Fruit fly (Drosophila melanogaster) whole organism, prepupa: ENCODE measurements around the gene CG15880.

Experiments used
- Blimp-1 ChIP-seq: fragments of 200-800 bp; sonication (Bioruptor generic); optimal IDR thresholded peaks from 3 replicates; lab custom pipeline; 2017; ENCODE audit warnings: missing biosample characterization, missing genetic modification characterization, mild to moderate bottlenecking, moderate library complexity, missing genetic modification reagents
- CG10631 ChIP-seq: fragments of 200-800 bp; sonication (Bioruptor generic); optimal IDR thresholded peaks from 2 replicates; lab custom pipeline; 2016; ENCODE audit warnings: missing biosample characterization, missing genetic modification characterization
- CG10669 ChIP-seq: fragments of 200-800 bp; sonication (Bioruptor generic); optimal IDR thresholded peaks from 3 replicates; lab custom pipeline; 2018; ENCODE audit warnings: missing biosample characterization, mild to moderate bottlenecking, missing genetic modification characterization, moderate library complexity
- CG11294 ChIP-seq: fragments of 200-800 bp; sonication (Bioruptor generic); IDR thresholded peaks from 2 replicates; pipeline ENCODE4 v1.3.6; 2022; ENCODE audit warnings: missing biosample characterization, missing genetic modification characterization
- CG11762 ChIP-seq: fragments of 200-800 bp; sonication (Bioruptor generic); optimal IDR thresholded peaks from 3 replicates; lab custom pipeline; 2016; ENCODE audit warnings: missing biosample characterization, missing genetic modification characterization; ENCODE audit not compliant: insufficient read depth
- CG11902 ChIP-seq: fragments of 200-800 bp; sonication (Bioruptor generic); optimal IDR thresholded peaks from 3 replicates; lab custom pipeline; 2016; ENCODE audit warnings: missing biosample characterization, missing genetic modification characterization
- CG15336 ChIP-seq: fragments of 200-800 bp; sonication (Bioruptor generic); IDR thresholded peaks from 2 replicates; pipeline ENCODE4 v1.3.6; 2022; ENCODE audit warnings: missing biosample characterization, missing genetic modification characterization
- CG16779 ChIP-seq: fragments of 200-800 bp; sonication (Bioruptor generic); optimal IDR thresholded peaks from 3 replicates; lab custom pipeline; 2017; ENCODE audit warnings: missing biosample characterization, mild to moderate bottlenecking, missing genetic modification characterization
- CG3032 ChIP-seq: fragments of 200-800 bp; optimal IDR thresholded peaks from 2 replicates; lab custom pipeline; 2019; ENCODE audit warnings: missing biosample characterization, mild to moderate bottlenecking, missing genetic modification characterization, moderate library complexity
- CG31627 ChIP-seq: fragments of 200-800 bp; sonication (Bioruptor generic); optimal IDR thresholded peaks from 3 replicates; lab custom pipeline; 2016; ENCODE audit warnings: missing biosample characterization, missing genetic modification characterization
- CG34406 ChIP-seq: fragments of 200-800 bp; sonication (Bioruptor generic); optimal IDR thresholded peaks from 3 replicates; lab custom pipeline; 2016; ENCODE audit warnings: missing biosample characterization, missing genetic modification characterization
- CG3919 ChIP-seq: fragments of 200-800 bp; sonication (Bioruptor generic); optimal IDR thresholded peaks from 3 replicates; lab custom pipeline; 2016; ENCODE audit warnings: missing biosample characterization, missing genetic modification characterization
- CG4318 ChIP-seq: fragments of 200-800 bp; sonication (Bioruptor generic); optimal IDR thresholded peaks from 3 replicates; lab custom pipeline; 2017; ENCODE audit warnings: missing biosample characterization, mild to moderate bottlenecking, missing genetic modification characterization
- CG6163 ChIP-seq: fragments of 200-800 bp; sonication (Bioruptor generic); IDR thresholded peaks from 3 replicates; pipeline ENCODE4 v1.3.6; 2022; ENCODE audit warnings: missing biosample characterization, missing genetic modification characterization
- CG6276 ChIP-seq: fragments of 200-800 bp; sonication (Bioruptor generic); optimal IDR thresholded peaks from 2 replicates; lab custom pipeline; 2017; ENCODE audit warnings: missing biosample characterization, mild to moderate bottlenecking, missing genetic modification characterization
- CG6808 ChIP-seq: fragments of 200-800 bp; sonication (Bioruptor generic); optimal IDR thresholded peaks from 3 replicates; lab custom pipeline; 2017; ENCODE audit warnings: missing biosample characterization, missing genetic modification characterization, mild to moderate bottlenecking, moderate library complexity, missing genetic modification reagents
- CG6854 ChIP-seq: fragments of 200-800 bp; sonication (Bioruptor generic); optimal IDR thresholded peaks from 2 replicates; lab custom pipeline; 2017; ENCODE audit warnings: missing biosample characterization, mild to moderate bottlenecking, missing genetic modification characterization
- CG7368 ChIP-seq: fragments of 200-800 bp; sonication (Bioruptor generic); optimal IDR thresholded peaks from 3 replicates; lab custom pipeline; 2016; ENCODE audit warnings: missing biosample characterization, missing genetic modification characterization
- CG8319 ChIP-seq: fragments of 200-800 bp; sonication (Bioruptor generic); optimal IDR thresholded peaks from 3 replicates; lab custom pipeline; 2016; ENCODE audit warnings: missing biosample characterization, missing genetic modification characterization
- CG8632 ChIP-seq: fragments of 200-800 bp; sonication (Bioruptor generic); optimal IDR thresholded peaks from 3 replicates; lab custom pipeline; 2016; ENCODE audit warnings: missing biosample characterization, missing genetic modification characterization
- CG9139 ChIP-seq: fragments of 200-800 bp; sonication (Bioruptor generic); optimal IDR thresholded peaks from 3 replicates; lab custom pipeline; 2017; ENCODE audit warnings: missing biosample characterization, mild to moderate bottlenecking, missing genetic modification characterization
- Eip75B ChIP-seq: fragments of 200-800 bp; sonication (Bioruptor generic); optimal IDR thresholded peaks from 3 replicates; lab custom pipeline; 2016; ENCODE audit warnings: missing biosample characterization, missing genetic modification characterization
- Ets21C ChIP-seq: fragments of 200-800 bp; sonication (Bioruptor generic); optimal IDR thresholded peaks from 3 replicates; lab custom pipeline; 2016; ENCODE audit warnings: missing biosample characterization, missing genetic modification characterization
- Gug ChIP-seq: fragments of 200-800 bp; sonication (Bioruptor generic); IDR thresholded peaks from 2 replicates; pipeline ENCODE4 v1.3.6; 2022; ENCODE audit warnings: missing biosample characterization, missing genetic modification characterization
- Hr38 ChIP-seq: sonication (Bioruptor generic); optimal IDR thresholded peaks from 2 replicates; lab custom pipeline; 2016; ENCODE audit warnings: missing biosample characterization, missing genetic modification characterization
- Hr39 ChIP-seq: fragments of 200-800 bp; sonication (Bioruptor generic); optimal IDR thresholded peaks from 2 replicates; lab custom pipeline; 2016; ENCODE audit warnings: missing biosample characterization, missing genetic modification characterization
- Lpt ChIP-seq: fragments of 200-800 bp; sonication (Bioruptor generic); optimal IDR thresholded peaks from 3 replicates; lab custom pipeline; 2016; ENCODE audit warnings: missing biosample characterization, missing genetic modification characterization
- OdsH ChIP-seq: fragments of 200-800 bp; sonication (Bioruptor generic); optimal IDR thresholded peaks from 3 replicates; lab custom pipeline; 2016; ENCODE audit warnings: missing biosample characterization, missing genetic modification characterization
- achi ChIP-seq: fragments of 200-800 bp; sonication (Bioruptor generic); optimal IDR thresholded peaks from 3 replicates; lab custom pipeline; 2016; ENCODE audit warnings: missing biosample characterization, missing genetic modification characterization
- acj6 ChIP-seq: fragments of 200-800 bp; sonication (Bioruptor generic); optimal IDR thresholded peaks from 3 replicates; lab custom pipeline; 2016; ENCODE audit warnings: missing biosample characterization, missing genetic modification characterization
- dsx ChIP-seq: fragments of 200-800 bp; optimal IDR thresholded peaks from 3 replicates; lab custom pipeline; 2019; ENCODE audit warnings: missing biosample characterization, mild to moderate bottlenecking, missing genetic modification characterization, moderate library complexity; ENCODE audit not compliant: poor library complexity, severe bottlenecking
- eg ChIP-seq: fragments of 200-800 bp; sonication (Bioruptor generic); IDR thresholded peaks from 3 replicates; pipeline ENCODE4 v1.3.6; 2022; ENCODE audit warnings: missing biosample characterization, missing genetic modification characterization
- esn ChIP-seq: fragments of 200-800 bp; sonication (Bioruptor generic); optimal IDR thresholded peaks from 2 replicates; lab custom pipeline; 2016; ENCODE audit warnings: missing biosample characterization, mild to moderate bottlenecking, missing genetic modification characterization, moderate library complexity
- fd59A ChIP-seq: fragments of 200-800 bp; sonication (Bioruptor generic); optimal IDR thresholded peaks from 2 replicates; lab custom pipeline; 2017; ENCODE audit warnings: missing biosample characterization, mild to moderate bottlenecking, missing genetic modification characterization, missing genetic modification reagents
- fd85E ChIP-seq: fragments of 200-800 bp; sonication (Bioruptor generic); optimal IDR thresholded peaks from 3 replicates; lab custom pipeline; 2016; ENCODE audit warnings: missing biosample characterization, missing genetic modification characterization
- fkh ChIP-seq: fragments of 200-800 bp; sonication (Bioruptor generic); optimal IDR thresholded peaks from 3 replicates; lab custom pipeline; 2017; ENCODE audit warnings: missing biosample characterization, mild to moderate bottlenecking, missing genetic modification characterization, moderate library complexity
- net ChIP-seq: fragments of 200-800 bp; sonication (Bioruptor generic); optimal IDR thresholded peaks from 3 replicates; lab custom pipeline; 2016; ENCODE audit warnings: missing biosample characterization, missing genetic modification characterization
- pdm3 ChIP-seq: fragments of 200-800 bp; sonication (Bioruptor generic); optimal IDR thresholded peaks from 3 replicates; lab custom pipeline; 2016; ENCODE audit warnings: missing biosample characterization, missing genetic modification characterization
- salr ChIP-seq, 2 experiments: fragments of 200-800 bp; sonication (Bioruptor generic); optimal IDR thresholded peaks; 3 replicates each; lab custom pipeline; 2016 to 2018; ENCODE audit warnings: missing biosample characterization in 2 of 2, missing genetic modification characterization in 2 of 2, mild to moderate bottlenecking in 1 of 2
- spab ChIP-seq: fragments of 200-800 bp; sonication (Bioruptor generic); optimal IDR thresholded peaks from 2 replicates; lab custom pipeline; 2017; ENCODE audit warnings: missing biosample characterization, mild to moderate bottlenecking, missing genetic modification characterization, missing genetic modification reagents
- ss ChIP-seq, 2 experiments: fragments of 200-800 bp; sonication (Bioruptor generic); optimal IDR thresholded peaks; 2 replicates in 1 of 2; 3 replicates in 1 of 2; lab custom pipeline; 2017 to 2018; ENCODE audit warnings: mild to moderate bottlenecking in 2 of 2, missing biosample characterization in 2 of 2, missing genetic modification characterization in 2 of 2, moderate library complexity in 1 of 2
- svp ChIP-seq: fragments of 200-800 bp; sonication (Bioruptor generic); peaks from one replicate; lab custom pipeline; 2016; ENCODE audit warnings: missing biosample characterization, missing genetic modification characterization
- topi ChIP-seq: fragments of 200-800 bp; sonication (Bioruptor generic); optimal IDR thresholded peaks from 3 replicates; lab custom pipeline; 2016; ENCODE audit warnings: missing biosample characterization, missing genetic modification characterization
- vri ChIP-seq: fragments of 200-800 bp; sonication (Bioruptor generic); optimal IDR thresholded peaks from 3 replicates; lab custom pipeline; 2016; ENCODE audit warnings: missing biosample characterization, mild to moderate bottlenecking, missing genetic modification characterization

CG15880 gene

dm6 chr2L:856690-857488, 39.1 kb upstream of the CG15880 start (continued):
- TF ChIP-seq Ets21C (no peak), CG4318 (GFP tag; lab: Kevin White, UChicago) (no peak), CG6808 (GFP tag; lab: Kevin White, UChicago) (no peak), fd59A (no peak), CG6854 (GFP tag; lab: Kevin White, UChicago) (no peak), svp (GFP tag; lab: Kevin White, UChicago) (peak; percentile 91), spab (no peak), Eip75B (GFP tag; lab: Kevin White, UChicago) (peak; percentile 26), Gug (peak; percentile 29; the same call in 1 of the 2 replicates)

- TF ChIP-seq CG7368 (GFP tag; lab: Kevin White, UChicago), result no peak
- TF ChIP-seq fkh (GFP tag; lab: Kevin White, UChicago), result peak; percentile 83
- TF ChIP-seq, all 60 proteins: peak for 1
Measured at dm6 chr2L:856001-856400, 38.3 kb upstream of the CG15880 start.

- no peak for TF ChIP-seq CG4318 (GFP tag; lab: Kevin White, UChicago)
- peak; percentile 74 for TF ChIP-seq svp (GFP tag; lab: Kevin White, UChicago)
- TF ChIP-seq net (GFP tag; lab: Kevin White, UChicago), result no peak
- TF ChIP-seq fd59A, result no peak
- TF ChIP-seq CG11294 (GFP tag; lab: Robert Waterston, UW), result peak; percentile 26; the same call in 1 of the 2 replicates
- peak; percentile 46 for TF ChIP-seq Hr39 (GFP tag; lab: Kevin White, UChicago)
- peak; percentile 57 for TF ChIP-seq eg
- peak; percentile 75 for TF ChIP-seq CG6163 (GFP tag; lab: Robert Waterston, UW)
- no peak for TF ChIP-seq CG9139 (GFP tag; lab: Kevin White, UChicago)
- TF ChIP-seq CG15336, result peak; percentile 49
- TF ChIP-seq pdm3 (GFP tag; lab: Kevin White, UChicago), result peak; percentile 63
- TF ChIP-seq OdsH (GFP tag; lab: Kevin White, UChicago), result peak; percentile 44
- no peak for TF ChIP-seq Lpt
- no peak for TF ChIP-seq fkh (GFP tag; lab: Kevin White, UChicago)
- TF ChIP-seq achi (GFP tag; lab: Kevin White, UChicago), result peak; percentile 23
- TF ChIP-seq vri, result no peak
- TF ChIP-seq topi (GFP tag; lab: Kevin White, UChicago), result peak; percentile 34
- no peak for TF ChIP-seq spab
- no peak for TF ChIP-seq CG11902 (GFP tag; lab: Kevin White, UChicago)
- no peak for TF ChIP-seq salr (GFP tag; optimal IDR thresholded peaks at IDR 0.05; lab: Kevin White, UChicago)
- TF ChIP-seq Gug, result 0 out of 2 replicates have a peak, but pooled peaks have one; percentile 25
- TF ChIP-seq CG3919 (GFP tag; lab: Kevin White, UChicago), result peak; percentile 41
- no peak for TF ChIP-seq CG8319 (GFP tag; lab: Kevin White, UChicago)
- no peak for TF ChIP-seq CG34406
- no peak for TF ChIP-seq CG7368 (GFP tag; lab: Kevin White, UChicago)
- no peak for TF ChIP-seq CG11762
- no peak for TF ChIP-seq dsx
- TF ChIP-seq Eip75B (GFP tag; lab: Kevin White, UChicago), result peak; percentile 18
- no peak for TF ChIP-seq Hr38 (GFP tag; lab: Kevin White, UChicago)
- no peak for TF ChIP-seq CG16779
- no peak for TF ChIP-seq CG6276 (GFP tag; lab: Kevin White, UChicago)
- TF ChIP-seq Blimp-1 (GFP tag; lab: Kevin White, UChicago), result no peak
- no peak for TF ChIP-seq CG8632 (GFP tag; lab: Kevin White, UChicago)
- no peak for TF ChIP-seq fd85E (GFP tag; lab: Kevin White, UChicago)
- TF ChIP-seq Ets21C, result no peak
- peak; percentile 17 for TF ChIP-seq CG3032
- TF ChIP-seq CG31627, result peak; percentile 46
- peak; percentile 34 for TF ChIP-seq acj6
- TF ChIP-seq ss (GFP tag; optimal IDR thresholded peaks at IDR 0.05; lab: Kevin White, UChicago), result no peak
- TF ChIP-seq CG10631 (GFP tag; lab: Kevin White, UChicago), result peak; percentile 46
- no peak for TF ChIP-seq CG10669 (GFP tag; lab: Kevin White, UChicago)
- peak; percentile 63 for TF ChIP-seq esn (GFP tag; lab: Kevin White, UChicago)
Measured at dm6 chr2L:855052-855547, 37.4 kb upstream of the CG15880 start, which contains the start of gene CG13949. Gene CG13949, plus strand, starts transcription at chr2L:855337.
